Fruit fly (Drosophila melanogaster): ENCODE results near the gene CG5646.
A peak's percentile ranks its signal among the peaks of the same experiment; 100 is the strongest.

Gene CG5646

dm6 chr3R:27581263-27581868 lies 20.2 kb upstream of the CG5646 start (continued):
- TF ChIP-seq CG1603 (tag; optimal IDR thresholded peaks at IDR 0.05) (peak; percentile 75), Hand (GFP tag; optimal IDR thresholded peaks at IDR 0.05) (peak; percentile 57), Hey (tag; optimal IDR thresholded peaks at IDR 0.05) (peak; percentile 3), Med (GFP tag) (peak; percentile 95), HLH54F (GFP tag; optimal IDR thresholded peaks at IDR 0.05) (peak; percentile 52), cato (GFP tag; optimal IDR thresholded peaks at IDR 0.05; ENCODE audit: borderline replicate concordance) (no peak), bab2 (GFP tag; optimal IDR thresholded peaks at IDR 0.05) (peak; percentile 53), Dip2 (GFP tag; IDR thresholded peaks at IDR 0.05) (no peak), nerfin-1 (tag; optimal IDR thresholded peaks at IDR 0.05) (peak; percentile 77), hkb (optimal IDR thresholded peaks at IDR 0.05) (no peak), hkb (GFP tag; IDR thresholded peaks at IDR 0.05) (no peak), Elba2 (GFP tag; optimal IDR thresholded peaks at IDR 0.05) (no peak), gcm2 (GFP tag; optimal IDR thresholded peaks at IDR 0.05) (peak; percentile 15), insv (GFP tag; optimal IDR thresholded peaks at IDR 0.05) (no peak), CG10959 (GFP tag; IDR thresholded peaks at IDR 0.05) (no peak), CG43689 (GFP tag; IDR thresholded peaks at IDR 0.05) (no peak), chm (GFP tag; IDR thresholded peaks at IDR 0.05) (no peak), Poxn (GFP tag; IDR thresholded peaks at IDR 0.05) (no peak), Doc3 (GFP tag; IDR thresholded peaks at IDR 0.05; ENCODE audit: partially characterized antibody) (no peak), Adf1 (GFP tag; IDR thresholded peaks at IDR 0.05) (no peak), Dek (tag; optimal IDR thresholded peaks at IDR 0.05) (no peak), Oaz (GFP tag; IDR thresholded peaks at IDR 0.05) (no peak), crol (GFP tag; IDR thresholded peaks at IDR 0.05) (no peak), CG8359 (GFP tag; optimal IDR thresholded peaks at IDR 0.05; ENCODE audit: borderline replicate concordance) (peak; percentile 8), CG8765 (GFP tag; IDR thresholded peaks at IDR 0.05) (no peak), ac (GFP tag; optimal IDR thresholded peaks at IDR 0.05) (peak; percentile 22), CG12071 (GFP tag; optimal IDR thresholded peaks at IDR 0.05) (peak; percentile 87), sr (GFP tag; IDR thresholded peaks at IDR 0.05) (no peak), CG2120 (GFP tag; optimal IDR thresholded peaks at IDR 0.05) (peak; percentile 74), pzg (GFP tag; optimal IDR thresholded peaks at IDR 0.05) (peak; percentile 96), abd-A (tag; optimal IDR thresholded peaks at IDR 0.05) (no peak), GATAe (GFP tag; conservative IDR thresholded peaks at IDR 0.05) (no peak), br (optimal IDR thresholded peaks at IDR 0.05) (no peak), CG7745 (tag; optimal IDR thresholded peaks at IDR 0.05) (no peak), CG7987 (GFP tag; optimal IDR thresholded peaks at IDR 0.05) (peak; percentile 20), Opbp (GFP tag; IDR thresholded peaks at IDR 0.05; ENCODE audit: partially characterized antibody) (no peak), CG31441 (GFP tag; IDR thresholded peaks at IDR 0.05) (no peak), CG16779 (GFP tag; IDR thresholded peaks at IDR 0.05) (no peak), cad (GFP tag; optimal IDR thresholded peaks at IDR 0.05) (no peak), sd (tag; optimal IDR thresholded peaks at IDR 0.05) (peak; percentile 30), tin (GFP tag; optimal IDR thresholded peaks at IDR 0.05) (peak; percentile 24), MTF-1 (GFP tag; optimal IDR thresholded peaks at IDR 0.05; ENCODE audit: borderline replicate concordance) (peak; percentile 33), Drgx (GFP tag; IDR thresholded peaks at IDR 0.05) (no peak), org-1 (GFP tag; optimal IDR thresholded peaks at IDR 0.05) (peak; percentile 50), Chrac-16 (GFP tag; optimal IDR thresholded peaks at IDR 0.05) (peak; percentile 35), Mrtf (GFP tag; IDR thresholded peaks at IDR 0.05) (no peak), ash1 (GFP tag; optimal IDR thresholded peaks at IDR 0.05) (no peak), CG8924 (tag; optimal IDR thresholded peaks at IDR 0.05) (peak; percentile 81), Hmr (GFP tag; optimal IDR thresholded peaks at IDR 0.05) (peak; percentile 70), CG8281 (tag; optimal IDR thresholded peaks at IDR 0.05) (no peak), CG34224 (GFP tag; IDR thresholded peaks at IDR 0.05; ENCODE audit: partially characterized antibody) (no peak)

Measured in whole organism, embryonic.